Worm (Caenorhabditis elegans): ENCODE measurements around the gene czw-1.

DNA sequence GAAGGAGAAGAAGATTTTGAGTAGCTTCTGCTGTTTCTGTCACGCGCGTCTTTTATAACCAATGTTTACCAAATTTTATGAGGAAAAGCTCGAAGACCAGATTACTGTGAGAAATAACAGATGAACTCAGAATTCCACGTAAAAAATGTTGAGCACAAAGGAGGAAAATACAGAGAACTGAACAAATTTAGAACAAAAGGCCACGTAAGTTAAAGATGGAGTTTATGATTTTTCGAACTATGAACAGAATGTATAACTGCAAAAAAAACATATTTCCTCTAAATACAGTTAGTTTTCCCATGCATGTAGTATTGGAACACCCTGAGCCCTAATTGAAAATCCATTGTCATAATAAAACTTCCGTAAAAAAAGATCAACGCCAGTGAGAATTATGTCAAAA, 5.7 kb downstream of the czw-1 start, which contains the start of gene exc-9:
- TF ChIP-seq nhr-237 (tag; optimal IDR thresholded peaks at IDR 0.05): no peak
- TF ChIP-seq drap-1 (GFP tag; optimal IDR thresholded peaks at IDR 0.05): no peak
- TF ChIP-seq unc-62 (GFP tag; optimal IDR thresholded peaks at IDR 0.05): no peak
- TF ChIP-seq nhr-12 (tag; optimal IDR thresholded peaks at IDR 0.05): no peak
- TF ChIP-seq flh-1 (GFP tag; optimal IDR thresholded peaks at IDR 0.05): no peak
- TF ChIP-seq nhr-28 (tag; optimal IDR thresholded peaks at IDR 0.05): no peak
- TF ChIP-seq unc-39 (tag; optimal IDR thresholded peaks at IDR 0.05): no peak
- TF ChIP-seq lsy-2 (tag; optimal IDR thresholded peaks at IDR 0.05): no peak
- TF ChIP-seq zip-8 (tag; optimal IDR thresholded peaks at IDR 0.05): no peak
- no peak for TF ChIP-seq unc-120 (tag; optimal IDR thresholded peaks at IDR 0.05; ENCODE audit: poor library complexity, severe bottlenecking)
